Worm (Caenorhabditis elegans): Measurements from ENCODE around the gene C14B1.12.

C14B1.12 gene

DNA sequence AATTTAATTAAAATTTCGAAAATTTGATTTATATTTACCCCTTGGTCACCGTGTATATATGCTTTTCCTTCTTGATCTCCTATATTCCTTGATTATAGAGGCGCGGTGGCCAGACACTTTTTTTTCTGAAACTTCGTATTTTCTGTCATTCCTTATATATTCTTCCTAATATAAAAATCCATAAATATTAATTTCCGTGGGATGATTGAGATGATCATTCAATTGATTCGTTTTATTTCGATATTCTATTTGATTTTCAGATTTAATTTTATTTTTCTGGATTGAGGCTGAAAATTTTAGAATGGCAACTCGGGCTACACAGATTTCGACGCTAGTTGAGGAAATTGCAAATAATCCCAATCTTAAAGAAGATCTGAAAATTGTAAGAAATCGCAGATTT, 18.2 kb downstream of the C14B1.12 start, which contains the start of gene dph-1:
dph-1 (plus strand) TSS at position 301 of the 400 bp plus-strand sequence.
- TF ChIP-seq Y55F3AM.14 (GFP tag; optimal IDR thresholded peaks at IDR 0.05) (no peak), nhr-6 (tag; optimal IDR thresholded peaks at IDR 0.05) (no peak), nhr-11 (tag; optimal IDR thresholded peaks at IDR 0.05) (no peak), unc-39 (tag; optimal IDR thresholded peaks at IDR 0.05) (no peak), fos-1 (tag; optimal IDR thresholded peaks at IDR 0.05) (no peak), nhr-77 (tag; optimal IDR thresholded peaks at IDR 0.05) (no peak), elt-3 (tag; optimal IDR thresholded peaks at IDR 0.05) (no peak), lin-11 (tag; optimal IDR thresholded peaks at IDR 0.05) (no peak), mbf-1 (tag; optimal IDR thresholded peaks at IDR 0.05) (no peak), mab-5 (tag; optimal IDR thresholded peaks at IDR 0.05) (no peak)

DNA sequence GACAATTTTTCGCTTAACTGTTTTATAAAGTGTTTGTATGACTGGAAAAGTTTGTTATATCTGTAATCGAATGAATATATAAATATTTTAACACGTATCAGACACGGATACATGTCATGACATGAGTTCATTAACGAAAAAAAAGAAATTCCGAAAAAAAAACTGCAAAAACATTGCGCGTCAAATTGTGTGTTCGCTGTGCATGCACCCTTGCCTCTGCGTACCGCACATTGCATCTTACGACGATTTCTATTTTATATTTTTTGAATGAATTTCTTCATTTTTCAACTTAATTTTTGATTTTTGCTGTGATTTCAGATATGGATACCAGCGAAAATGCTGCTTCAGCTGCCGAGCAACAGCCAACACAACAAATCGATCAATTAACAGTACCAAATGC, 19.8 kb downstream of the C14B1.12 start, which contains the start of gene wdr-5.1:
wdr-5.1 (plus strand) TSS at position 319 of the 400 bp plus-strand sequence.
- TF ChIP-seq skn-1 (tag; optimal IDR thresholded peaks at IDR 0.05) (no peak), lsy-2 (tag; optimal IDR thresholded peaks at IDR 0.05) (peak in 1 of 2 experiments; percentile 49), nhr-25 (tag; optimal IDR thresholded peaks at IDR 0.05) (peak; percentile 25), nhr-77 (tag; optimal IDR thresholded peaks at IDR 0.05) (no peak), mbf-1 (tag; optimal IDR thresholded peaks at IDR 0.05) (no peak), fos-1 (tag; optimal IDR thresholded peaks at IDR 0.05) (no peak), nhr-237 (tag; optimal IDR thresholded peaks at IDR 0.05) (no peak), Y55F3AM.14 (GFP tag; optimal IDR thresholded peaks at IDR 0.05) (no peak), nhr-23 (tag; optimal IDR thresholded peaks at IDR 0.05) (no peak), nhr-6 (tag; optimal IDR thresholded peaks at IDR 0.05) (no peak), lin-11 (tag; optimal IDR thresholded peaks at IDR 0.05) (no peak), aly-2 (tag; optimal IDR thresholded peaks at IDR 0.05) (no peak), ztf-4 (tag; optimal IDR thresholded peaks at IDR 0.05) (no peak), R02D3.7 (tag; optimal IDR thresholded peaks at IDR 0.05) (no peak), ztf-11 (tag; optimal IDR thresholded peaks at IDR 0.05) (no peak), nhr-129 (tag; optimal IDR thresholded peaks at IDR 0.05) (peak; percentile 22), ceh-16 (tag; optimal IDR thresholded peaks at IDR 0.05) (no peak), nhr-21 (tag; optimal IDR thresholded peaks at IDR 0.05) (no peak), ZK546.5 (tag; optimal IDR thresholded peaks at IDR 0.05) (no peak), peb-1 (tag; optimal IDR thresholded peaks at IDR 0.05) (no peak), mab-5 (tag; optimal IDR thresholded peaks at IDR 0.05) (no peak), zag-1 (tag; optimal IDR thresholded peaks at IDR 0.05) (no peak), nhr-10 (tag; optimal IDR thresholded peaks at IDR 0.05) (no peak), unc-39 (tag; optimal IDR thresholded peaks at IDR 0.05) (no peak), sma-3 (GFP tag; optimal IDR thresholded peaks at IDR 0.05) (peak; percentile 21), crh-2 (tag; optimal IDR thresholded peaks at IDR 0.05) (no peak), egl-27 (tag; optimal IDR thresholded peaks at IDR 0.05) (no peak), C34F6.9 (tag; optimal IDR thresholded peaks at IDR 0.05) (peak; percentile 13), elt-1 (tag; optimal IDR thresholded peaks at IDR 0.05) (no peak), ceh-82 (tag; optimal IDR thresholded peaks at IDR 0.05) (no peak), ztf-1 (GFP tag; conservative IDR thresholded peaks at IDR 0.05) (no peak), gmeb-1 (tag; optimal IDR thresholded peaks at IDR 0.05) (peak; percentile 26), alr-1 (tag; optimal IDR thresholded peaks at IDR 0.05) (no peak), nhr-12 (tag; optimal IDR thresholded peaks at IDR 0.05) (no peak), sem-4 (tag; optimal IDR thresholded peaks at IDR 0.05) (no peak), ama-1 (optimal IDR thresholded peaks at IDR 0.05) (no peak), mdl-1 (tag; optimal IDR thresholded peaks at IDR 0.05) (no peak), unc-55 (GFP tag; optimal IDR thresholded peaks at IDR 0.05) (peak; percentile 44), lin-13 (GFP tag; optimal IDR thresholded peaks at IDR 0.05) (peak; percentile 55), elt-3 (tag; optimal IDR thresholded peaks at IDR 0.05) (no peak), lin-39 (tag; optimal IDR thresholded peaks at IDR 0.05) (no peak), blmp-1 (tag; optimal IDR thresholded peaks at IDR 0.05; ENCODE audit: insufficient read depth) (peak; percentile 15), dmd-4 (tag; optimal IDR thresholded peaks at IDR 0.05) (no peak), nhr-11 (tag; optimal IDR thresholded peaks at IDR 0.05) (no peak), sma-9 (GFP tag; optimal IDR thresholded peaks at IDR 0.05) (no peak), sma-9 (tag; optimal IDR thresholded peaks at IDR 0.05) (no peak), unc-62 (GFP tag; optimal IDR thresholded peaks at IDR 0.05) (no peak)

All from whole organism, L2 larva.